Fruit fly (Drosophila melanogaster): ENCODE results near the gene et.

dm6 chrX:19711936-19712335 is 36.2 kb upstream of the et start:
- TF ChIP-seq CTCF (optimal IDR thresholded peaks at IDR 0.05) (no peak), CG8478 (optimal IDR thresholded peaks at IDR 0.05) (no peak)

Data from S2 (cell line).